Worm (Caenorhabditis elegans) whole organism, L2 larva: Measurements from ENCODE around the gene meg-2.

Source experiments
- C34F6.9 ChIP-seq: fragments of 150-350 bp; optimal IDR thresholded peaks from 2 replicates; lab custom pipeline; 2014; ENCODE audit warnings: missing biosample characterization, missing genetic modification characterization
- F13H6.1 ChIP-seq: sonication (generic microtip); optimal IDR thresholded peaks from 2 replicates; lab custom pipeline; 2016; ENCODE audit warnings: missing genetic modification characterization, missing compliant biosample characterization
- R02D3.7 ChIP-seq: fragments of 150-350 bp; optimal IDR thresholded peaks from 2 replicates; lab custom pipeline; 2014; ENCODE audit warnings: missing biosample characterization, missing genetic modification characterization
- Y55F3AM.14 ChIP-seq: fragments of 200-800 bp; sonication (Bioruptor generic); optimal IDR thresholded peaks from 2 replicates; lab custom pipeline; 2018; ENCODE audit warnings: mild to moderate bottlenecking, missing genetic modification characterization, missing compliant biosample characterization
- ZK546.5 ChIP-seq: sonication (generic microtip); optimal IDR thresholded peaks from 2 replicates; lab custom pipeline; 2017; ENCODE audit warnings: missing biosample characterization, missing genetic modification characterization
- alr-1 ChIP-seq: fragments of 150-350 bp; optimal IDR thresholded peaks from 2 replicates; lab custom pipeline; 2014; ENCODE audit warnings: missing biosample characterization, missing genetic modification characterization
- ama-1 ChIP-seq: fragments of 150-350 bp; optimal IDR thresholded peaks from 2 replicates; lab custom pipeline; 2018; ENCODE audit warnings: inconsistent platforms
- blmp-1 ChIP-seq: sonication (generic microtip); optimal IDR thresholded peaks from 2 replicates; lab custom pipeline; 2017; ENCODE audit warnings: missing genetic modification characterization, mild to moderate bottlenecking, missing compliant biosample characterization, antibody characterized with exemption, moderate library complexity; ENCODE audit not compliant: insufficient read depth
- ceh-16 ChIP-seq: fragments of 150-350 bp; optimal IDR thresholded peaks from 2 replicates; lab custom pipeline; 2014; ENCODE audit warnings: missing biosample characterization, missing genetic modification characterization
- ceh-82 ChIP-seq: fragments of 150-350 bp; optimal IDR thresholded peaks from 2 replicates; lab custom pipeline; 2014; ENCODE audit warnings: missing biosample characterization, missing genetic modification characterization
- crh-2 ChIP-seq: sonication (generic microtip); optimal IDR thresholded peaks from 2 replicates; lab custom pipeline; 2017; ENCODE audit warnings: missing biosample characterization, missing genetic modification characterization
- egl-27 ChIP-seq: sonication (generic microtip); optimal IDR thresholded peaks from 3 replicates; lab custom pipeline; 2017; ENCODE audit warnings: missing biosample characterization, missing genetic modification reagents, missing genetic modification characterization
- elt-3 ChIP-seq: sonication (generic microtip); optimal IDR thresholded peaks from 2 replicates; lab custom pipeline; 2017; ENCODE audit warnings: missing biosample characterization, missing genetic modification characterization
- fos-1 ChIP-seq: fragments of 150-350 bp; optimal IDR thresholded peaks from 2 replicates; lab custom pipeline; 2014; ENCODE audit warnings: missing biosample characterization, missing genetic modification characterization
- lin-11 ChIP-seq: fragments of 150-350 bp; sonication (generic microtip); optimal IDR thresholded peaks from 2 replicates; lab custom pipeline; 2014; ENCODE audit warnings: missing biosample characterization, missing genetic modification characterization, inconsistent platforms, mixed read lengths
- lin-13 ChIP-seq: fragments of 150-350 bp; optimal IDR thresholded peaks from 2 replicates; lab custom pipeline; 2014; ENCODE audit warnings: missing biosample characterization, missing genetic modification reagents, missing genetic modification characterization
- lin-39 ChIP-seq: fragments of 150-350 bp; optimal IDR thresholded peaks from 2 replicates; lab custom pipeline; 2014; ENCODE audit warnings: missing biosample characterization, missing genetic modification reagents, missing genetic modification characterization
- mab-5 ChIP-seq: fragments of 150-350 bp; optimal IDR thresholded peaks from 2 replicates; lab custom pipeline; 2014; ENCODE audit warnings: missing biosample characterization, missing genetic modification characterization
- mbf-1 ChIP-seq: sonication (generic microtip); optimal IDR thresholded peaks from 2 replicates; lab custom pipeline; 2017; ENCODE audit warnings: missing biosample characterization, missing genetic modification characterization
- nhr-10 ChIP-seq: sonication (generic microtip); optimal IDR thresholded peaks from 2 replicates; lab custom pipeline; 2017; ENCODE audit warnings: missing biosample characterization, missing genetic modification characterization
- nhr-11 ChIP-seq: fragments of 150-350 bp; optimal IDR thresholded peaks from 2 replicates; lab custom pipeline; 2014; ENCODE audit warnings: missing biosample characterization, missing genetic modification characterization
- nhr-12 ChIP-seq: fragments of 150-350 bp; optimal IDR thresholded peaks from 2 replicates; lab custom pipeline; 2014; ENCODE audit warnings: missing biosample characterization, missing genetic modification characterization
- nhr-129 ChIP-seq: fragments of 150-350 bp; optimal IDR thresholded peaks from 2 replicates; lab custom pipeline; 2014; ENCODE audit warnings: missing biosample characterization, missing genetic modification characterization
- nhr-21 ChIP-seq: fragments of 150-350 bp; optimal IDR thresholded peaks from 2 replicates; lab custom pipeline; 2014; ENCODE audit warnings: missing biosample characterization, missing genetic modification characterization
- nhr-23 ChIP-seq: fragments of 150-350 bp; optimal IDR thresholded peaks from 2 replicates; lab custom pipeline; 2014; ENCODE audit warnings: missing biosample characterization, missing genetic modification reagents, missing genetic modification characterization
- nhr-237 ChIP-seq: fragments of 150-350 bp; optimal IDR thresholded peaks from 2 replicates; lab custom pipeline; 2014; ENCODE audit warnings: missing biosample characterization, missing genetic modification characterization
- nhr-25 ChIP-seq: fragments of 150-350 bp; sonication (generic microtip); optimal IDR thresholded peaks from 3 replicates; lab custom pipeline; 2014; ENCODE audit warnings: missing biosample characterization, missing genetic modification characterization
- nhr-77 ChIP-seq: fragments of 150-350 bp; optimal IDR thresholded peaks from 2 replicates; lab custom pipeline; 2014; ENCODE audit warnings: missing biosample characterization, missing genetic modification characterization
- skn-1 ChIP-seq: sonication (generic microtip); optimal IDR thresholded peaks from 2 replicates; lab custom pipeline; 2017; ENCODE audit warnings: missing biosample characterization, missing genetic modification characterization
- sma-3 ChIP-seq: sonication (generic microtip); optimal IDR thresholded peaks from 2 replicates; lab custom pipeline; 2016; ENCODE audit warnings: missing genetic modification reagents, missing genetic modification characterization, missing compliant biosample characterization
- sma-9 ChIP-seq, 2 experiments: fragments of 150-350 bp in 1 of 2; sonication (generic microtip) in 1 of 2; optimal IDR thresholded peaks; 2 replicates each; lab custom pipeline; 2014 to 2016; ENCODE audit warnings: missing genetic modification characterization in 2 of 2, mild to moderate bottlenecking in 1 of 2, missing biosample characterization in 1 of 2, missing compliant biosample characterization in 1 of 2, missing genetic modification reagents in 1 of 2, moderate library complexity in 1 of 2
- unc-39 ChIP-seq: fragments of 150-350 bp; optimal IDR thresholded peaks from 2 replicates; lab custom pipeline; 2014; ENCODE audit warnings: missing biosample characterization, missing genetic modification characterization
- unc-55 ChIP-seq: fragments of 150-350 bp; sonication (generic microtip); optimal IDR thresholded peaks from 3 replicates; lab custom pipeline; 2014; ENCODE audit warnings: missing biosample characterization, missing genetic modification reagents, missing genetic modification characterization
- unc-62 ChIP-seq: fragments of 150-350 bp; optimal IDR thresholded peaks from 2 replicates; lab custom pipeline; 2014; ENCODE audit warnings: missing biosample characterization, missing genetic modification reagents, missing genetic modification characterization
- zag-1 ChIP-seq: fragments of 150-350 bp; optimal IDR thresholded peaks from 2 replicates; lab custom pipeline; 2014; ENCODE audit warnings: missing biosample characterization, missing genetic modification characterization
- ztf-1 ChIP-seq: fragments of 200-800 bp; sonication (Bioruptor generic); conservative IDR thresholded peaks from 2 replicates; pipeline ENCODE4 v1.3.6; 2022; ENCODE audit warnings: missing genetic modification characterization, missing compliant biosample characterization
- ztf-11 ChIP-seq: sonication (generic microtip); optimal IDR thresholded peaks from 2 replicates; lab custom pipeline; 2017; ENCODE audit warnings: missing biosample characterization, missing genetic modification characterization
- ztf-4 ChIP-seq: fragments of 150-350 bp; optimal IDR thresholded peaks from 2 replicates; lab custom pipeline; 2014; ENCODE audit warnings: missing biosample characterization, missing genetic modification characterization

meg-2 gene

DNA sequence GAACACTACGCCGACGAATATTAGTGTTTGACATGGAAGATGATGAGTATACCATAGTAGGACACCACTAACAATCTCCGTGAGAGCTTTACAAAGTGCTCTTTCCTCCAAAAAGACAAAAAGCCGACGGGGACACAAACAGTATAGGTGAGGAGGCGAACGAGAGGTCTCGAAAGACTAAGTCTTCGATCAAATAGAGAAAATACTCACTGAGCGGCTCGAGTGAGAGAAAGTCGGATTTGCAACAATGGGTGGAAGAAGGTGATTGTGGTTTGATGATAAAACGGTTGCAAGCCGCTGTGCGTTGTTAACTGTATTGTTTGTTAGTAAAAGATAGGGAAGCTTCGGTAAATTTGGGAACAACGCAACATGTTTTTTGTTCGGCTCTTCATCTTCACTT lies 43.3 kb downstream of the meg-2 start, which contains the start of gene hlb-1:
Gene hlb-1 (minus strand): TSS at position 101 of the 400 bp plus-strand sequence.
- TF ChIP-seq ama-1 (no peak), mbf-1 (tag; lab: Kevin White, UChicago) (no peak), nhr-77 (tag; lab: Kevin White, UChicago) (no peak), nhr-129 (no peak), nhr-23 (no peak), unc-62 (no peak), lin-13 (GFP tag; lab: Kevin White, UChicago) (no peak), sma-9 (GFP tag; optimal IDR thresholded peaks at IDR 0.05; lab: Kevin White, UChicago) (no peak), sma-9 (tag; optimal IDR thresholded peaks at IDR 0.05; lab: Kevin White, UChicago) (no peak), fos-1 (tag; lab: Kevin White, UChicago) (no peak), lin-39 (no peak), nhr-21 (tag; lab: Kevin White, UChicago) (no peak), mab-5 (tag; lab: Kevin White, UChicago) (no peak), alr-1 (tag; lab: Kevin White, UChicago) (no peak), ztf-1 (GFP tag; lab: Robert Waterston, UW) (no peak), ztf-4 (no peak), skn-1 (tag; lab: Kevin White, UChicago) (no peak), unc-39 (no peak), ceh-82 (tag; lab: Kevin White, UChicago) (no peak), Y55F3AM.14 (no peak), R02D3.7 (tag; lab: Kevin White, UChicago) (no peak)

DNA sequence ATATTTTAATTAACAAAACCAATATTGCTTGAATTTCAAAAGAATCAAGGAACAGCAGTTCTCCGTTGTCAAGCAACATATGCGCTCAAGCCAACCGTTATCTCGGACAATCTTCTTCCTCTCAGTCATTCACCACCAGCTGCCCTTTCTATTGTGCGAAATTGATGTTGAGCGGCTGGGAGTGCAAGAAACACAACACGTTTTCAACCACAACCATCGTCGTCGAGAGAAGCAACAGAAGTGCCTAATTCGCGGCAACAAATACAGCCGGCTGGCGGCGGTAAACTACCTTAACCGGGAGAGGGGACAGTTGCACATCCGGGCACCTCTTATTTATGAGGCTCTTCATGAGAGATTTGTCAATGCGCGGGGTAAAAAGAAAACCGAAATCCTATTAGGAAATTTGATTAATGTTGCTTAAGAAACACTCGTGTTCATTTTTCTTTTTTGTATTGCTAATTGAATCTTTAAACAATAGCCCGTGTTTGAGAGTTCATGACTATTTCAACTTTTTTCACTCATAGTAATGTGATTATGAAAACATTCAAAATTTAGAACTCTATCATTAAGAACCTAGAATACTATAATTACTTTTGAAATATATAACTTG lies 44.1 kb downstream of the meg-2 start:
- no peak for TF ChIP-seq lin-11 (tag; lab: Kevin White, UChicago)
- no peak for TF ChIP-seq nhr-77 (tag; lab: Kevin White, UChicago)
- no peak for TF ChIP-seq unc-62
- no peak for TF ChIP-seq blmp-1 (tag; lab: Kevin White, UChicago)
- TF ChIP-seq egl-27 (tag; lab: Kevin White, UChicago): no peak
- TF ChIP-seq nhr-237 (tag; lab: Kevin White, UChicago): no peak
- no peak for TF ChIP-seq R02D3.7 (tag; lab: Kevin White, UChicago)
- no peak for TF ChIP-seq ztf-11 (tag; lab: Kevin White, UChicago)
- no peak for TF ChIP-seq unc-55
- no peak for TF ChIP-seq ztf-1 (GFP tag; lab: Robert Waterston, UW)
- no peak for TF ChIP-seq ama-1
- TF ChIP-seq, all 48 proteins: peak for 0

DNA sequence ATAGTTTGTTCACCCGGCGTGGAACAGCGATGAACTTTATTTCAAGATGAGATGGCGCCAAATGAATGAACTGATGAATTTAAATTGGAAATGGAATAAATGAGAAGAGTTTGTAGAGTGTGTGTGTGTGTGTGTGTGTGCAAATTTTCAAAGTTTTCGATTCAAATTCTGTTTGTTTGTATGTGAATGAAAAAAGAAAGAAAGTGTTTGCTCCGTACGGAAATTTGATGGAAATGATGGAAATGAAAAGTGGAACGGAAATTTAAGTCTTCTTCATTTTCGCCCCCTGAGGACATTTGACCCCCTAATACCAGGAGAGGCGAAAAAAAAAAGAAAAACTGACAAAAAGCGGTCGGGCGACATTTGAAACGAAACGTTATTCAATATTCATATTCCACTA lies 47.8 kb downstream of the meg-2 start:
- TF ChIP-seq ceh-82 (tag; lab: Kevin White, UChicago) (no peak), F13H6.1 (tag; lab: Kevin White, UChicago) (no peak), nhr-25 (tag; lab: Kevin White, UChicago) (no peak), nhr-10 (tag; lab: Kevin White, UChicago) (no peak), sma-3 (GFP tag; lab: Kevin White, UChicago) (no peak)

DNA sequence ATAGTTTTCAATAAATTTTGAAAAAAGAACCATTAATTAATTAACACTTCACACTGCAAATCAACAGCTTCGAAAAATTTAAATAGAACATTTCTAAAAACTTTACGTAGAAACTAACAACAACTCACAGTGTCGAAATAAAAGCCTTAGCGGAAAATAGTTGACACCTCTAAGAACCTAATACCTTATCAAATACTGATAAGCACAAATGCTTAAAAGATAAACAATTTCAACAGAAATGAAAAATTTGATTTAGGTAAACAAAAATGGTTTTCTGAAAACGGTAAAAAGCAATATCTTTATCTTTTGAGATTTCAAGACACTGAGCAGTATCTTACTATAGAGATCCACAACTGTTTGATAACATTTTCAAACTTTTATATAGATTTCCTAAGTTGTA lies 49.1 kb downstream of the meg-2 start:
- peak; percentile 6 for TF ChIP-seq fos-1 (tag; lab: Kevin White, UChicago)
- TF ChIP-seq ceh-16 (tag; lab: Kevin White, UChicago): no peak

DNA sequence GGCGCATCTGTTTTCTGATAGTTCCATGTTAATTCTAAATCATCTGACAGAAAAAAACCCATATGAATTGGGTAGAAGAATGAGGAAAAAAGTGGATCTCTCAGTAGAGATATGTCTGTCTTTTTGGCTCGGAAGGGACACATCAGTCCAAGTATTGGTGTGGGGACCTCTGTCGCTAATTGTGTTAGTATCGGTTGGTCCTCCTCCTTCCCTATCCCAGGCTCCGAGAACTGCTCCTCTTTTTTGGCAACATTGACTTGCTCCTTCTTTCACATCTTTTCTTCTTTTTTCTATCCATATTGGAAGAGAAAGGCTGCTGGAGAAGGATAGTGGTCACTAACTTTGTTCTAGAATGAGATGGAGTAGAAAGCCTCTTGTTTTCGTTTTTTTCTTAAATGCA lies 50.0 kb downstream of the meg-2 start:
- no peak for TF ChIP-seq Y55F3AM.14
- TF ChIP-seq crh-2: no peak
- no peak for TF ChIP-seq nhr-23
- no peak for TF ChIP-seq C34F6.9 (tag; lab: Kevin White, UChicago)
- no peak for TF ChIP-seq nhr-129
- no peak for TF ChIP-seq nhr-11
- no peak for TF ChIP-seq zag-1 (tag; lab: Kevin White, UChicago)
- no peak for TF ChIP-seq lin-39
- TF ChIP-seq nhr-25 (tag; lab: Kevin White, UChicago): no peak
- TF ChIP-seq nhr-12 (tag; lab: Kevin White, UChicago): no peak
- no peak for TF ChIP-seq R02D3.7 (tag; lab: Kevin White, UChicago)
- TF ChIP-seq elt-3 (tag; lab: Kevin White, UChicago): no peak
- no peak for TF ChIP-seq nhr-21 (tag; lab: Kevin White, UChicago)
- no peak for TF ChIP-seq unc-55
- no peak for TF ChIP-seq ZK546.5 (tag; lab: Kevin White, UChicago)
- no peak for TF ChIP-seq mbf-1 (tag; lab: Kevin White, UChicago)
